Fruit fly (Drosophila melanogaster): ENCODE results near the gene aurA.

Gene aurA

dm6 chr3R:11976556-11977335 is 13.8 kb downstream of the aurA start, which contains the start of gene CG10005:
CG10005 (minus strand) TSS chr3R:11977197.
- no peak for TF ChIP-seq CG9609 (GFP tag; optimal IDR thresholded peaks at IDR 0.05)
- TF ChIP-seq CG3163 (GFP tag; optimal IDR thresholded peaks at IDR 0.05), result peak; percentile 90
- peak; percentile 2 for TF ChIP-seq pros (GFP tag; optimal IDR thresholded peaks at IDR 0.05)
- 0 out of 4 replicates have a peak, but pooled peaks have one; percentile 65 for TF ChIP-seq chinmo (GFP tag; IDR thresholded peaks at IDR 0.05; ENCODE audit: partially characterized antibody)
- TF ChIP-seq Vsx1 (GFP tag; optimal IDR thresholded peaks at IDR 0.05), result no peak
- TF ChIP-seq luna (GFP tag; optimal IDR thresholded peaks at IDR 0.05), result no peak
- TF ChIP-seq fd102C (GFP tag; optimal IDR thresholded peaks at IDR 0.05), result no peak
- peak; percentile 90 for TF ChIP-seq Blimp-1 (GFP tag; optimal IDR thresholded peaks at IDR 0.05)
- peak; percentile 62 for TF ChIP-seq sens (GFP tag)
- TF ChIP-seq CG14860 (GFP tag; IDR thresholded peaks at IDR 0.05; ENCODE audit: partially characterized antibody), result no peak
- TF ChIP-seq D19A (tag; optimal IDR thresholded peaks at IDR 0.05), result no peak
- 0 out of 3 replicates have a peak, but pooled peaks have one; percentile 12 for TF ChIP-seq H15 (GFP tag; IDR thresholded peaks at IDR 0.05)
- TF ChIP-seq z (GFP tag; IDR thresholded peaks at IDR 0.05), result peak; percentile 89
- 0 out of 2 replicates have a peak, but pooled peaks have one; percentile 6 for TF ChIP-seq CG31224 (GFP tag; IDR thresholded peaks at IDR 0.05)
- TF ChIP-seq nom (GFP tag; optimal IDR thresholded peaks at IDR 0.05), result peak; percentile 60
- TF ChIP-seq CG11085 (GFP tag; IDR thresholded peaks at IDR 0.05), result 0 out of 2 replicates have a peak, but pooled peaks have one; percentile 26
- peak; percentile 69 for TF ChIP-seq kni (GFP tag; optimal IDR thresholded peaks at IDR 0.05)
- TF ChIP-seq nerfin-2 (GFP tag; IDR thresholded peaks at IDR 0.05; ENCODE audit: partially characterized antibody), result no peak
- TF ChIP-seq Dip2 (GFP tag; IDR thresholded peaks at IDR 0.05), result no peak
- TF ChIP-seq oc (tag; optimal IDR thresholded peaks at IDR 0.05), result peak; percentile 20
- no peak for TF ChIP-seq ftz-f1 (GFP tag; optimal IDR thresholded peaks at IDR 0.05)
- TF ChIP-seq CG18262 (tag; optimal IDR thresholded peaks at IDR 0.05), result no peak
- TF ChIP-seq ato (GFP tag; IDR thresholded peaks at IDR 0.05; ENCODE audit: partially characterized antibody), result peak; percentile 29; the same call in 1 of the 2 replicates
- TF ChIP-seq ci (GFP tag; IDR thresholded peaks at IDR 0.05), result no peak
- peak; percentile 7 for TF ChIP-seq CG2202 (tag; optimal IDR thresholded peaks at IDR 0.05)
- TF ChIP-seq Dek (tag; optimal IDR thresholded peaks at IDR 0.05), result no peak
- TF ChIP-seq Trl (optimal IDR thresholded peaks at IDR 0.05), result peak; percentile 40 to 67
- no peak for TF ChIP-seq Trl (GFP tag; optimal IDR thresholded peaks at IDR 0.05)
- TF ChIP-seq Jarid2 (GFP tag; optimal IDR thresholded peaks at IDR 0.05), result peak; percentile 77
- no peak for TF ChIP-seq gem (tag; optimal IDR thresholded peaks at IDR 0.05)
- no peak for TF ChIP-seq schlank (tag; optimal IDR thresholded peaks at IDR 0.05)
- TF ChIP-seq CG2199 (GFP tag; IDR thresholded peaks at IDR 0.05), result peak; percentile 18; the same call in 1 of the 3 replicates

DNA sequence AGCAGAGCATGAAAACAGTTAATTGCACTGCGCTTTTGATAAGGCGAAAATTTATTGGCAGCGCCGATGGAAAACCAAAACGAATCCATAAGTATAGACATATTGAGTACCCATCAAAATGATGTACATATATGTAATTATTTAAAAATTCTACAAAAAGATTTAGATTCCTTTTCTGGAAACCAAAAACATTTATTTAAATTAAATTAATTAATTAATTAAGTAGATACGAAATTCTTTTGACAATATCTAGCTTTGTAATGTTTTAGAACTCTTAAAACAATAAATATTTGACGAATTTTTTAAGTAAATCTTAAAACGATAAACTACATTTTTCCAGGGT is 14.4 kb downstream of the aurA start:
- peak; percentile 58 for TF ChIP-seq D19B (GFP tag; optimal IDR thresholded peaks at IDR 0.05)
- TF ChIP-seq CG18262 (tag; optimal IDR thresholded peaks at IDR 0.05), result peak; percentile 34
- no peak for TF ChIP-seq CG10366 (GFP tag; IDR thresholded peaks at IDR 0.05)
- no peak for TF ChIP-seq insv (GFP tag; optimal IDR thresholded peaks at IDR 0.05)
- TF ChIP-seq CrebB (tag; optimal IDR thresholded peaks at IDR 0.05), result no peak
- no peak for TF ChIP-seq Fer3 (tag; optimal IDR thresholded peaks at IDR 0.05)
- TF ChIP-seq nau (GFP tag; optimal IDR thresholded peaks at IDR 0.05), result no peak
- no peak for TF ChIP-seq esg (GFP tag; conservative IDR thresholded peaks at IDR 0.05)
- TF ChIP-seq Dbx (GFP tag; IDR thresholded peaks at IDR 0.05), result no peak
- TF ChIP-seq ato (GFP tag; IDR thresholded peaks at IDR 0.05; ENCODE audit: partially characterized antibody), result no peak
- no peak for TF ChIP-seq dati (GFP tag; IDR thresholded peaks at IDR 0.05)
- TF ChIP-seq row (GFP tag; IDR thresholded peaks at IDR 0.05), result peak; percentile 26; the same call in 1 of the 3 replicates
- no peak for TF ChIP-seq amos (GFP tag; IDR thresholded peaks at IDR 0.05; ENCODE audit: partially characterized antibody)
- TF ChIP-seq HLH3B (GFP tag; IDR thresholded peaks at IDR 0.05), result no peak
- 0 out of 2 replicates have a peak, but pooled peaks have one; percentile 47 for TF ChIP-seq CG31441 (GFP tag; IDR thresholded peaks at IDR 0.05)
- TF ChIP-seq ems (GFP tag; optimal IDR thresholded peaks at IDR 0.05), result no peak
- peak; percentile 28 for TF ChIP-seq CG12391 (tag; optimal IDR thresholded peaks at IDR 0.05)
- TF ChIP-seq jumu (GFP tag; optimal IDR thresholded peaks at IDR 0.05), result no peak
- TF ChIP-seq vnd (GFP tag; IDR thresholded peaks at IDR 0.05; ENCODE audit: partially characterized antibody), result no peak
- TF ChIP-seq slou (GFP tag; optimal IDR thresholded peaks at IDR 0.05), result no peak
